Worm (Caenorhabditis elegans): ENCODE results near the gene tba-9.

ce11 chrX:3297812-3298211, 45.2 kb downstream of the tba-9 start:
- TF ChIP-seq zag-1 (tag; optimal IDR thresholded peaks at IDR 0.05) = no peak
- no peak for TF ChIP-seq ztf-11 (tag; optimal IDR thresholded peaks at IDR 0.05)
- TF ChIP-seq nhr-11 (tag; optimal IDR thresholded peaks at IDR 0.05) = no peak
- TF ChIP-seq daf-16 (GFP tag; optimal IDR thresholded peaks at IDR 0.05) = no peak
- peak; percentile 73 for TF ChIP-seq daf-16 (tag; optimal IDR thresholded peaks at IDR 0.05)
- TF ChIP-seq skn-1 (tag; optimal IDR thresholded peaks at IDR 0.05) = no peak
- TF ChIP-seq Y5F2A.4 (GFP tag; optimal IDR thresholded peaks at IDR 0.05) = no peak
- TF ChIP-seq mxl-2 (GFP tag; conservative IDR thresholded peaks at IDR 0.05) = no peak
- no peak for TF ChIP-seq nhr-41 (GFP tag; IDR thresholded peaks at IDR 0.05)
- TF ChIP-seq snpc-4 (tag; optimal IDR thresholded peaks at IDR 0.05) = no peak
- TF ChIP-seq ceh-82 (tag; optimal IDR thresholded peaks at IDR 0.05) = no peak
- TF ChIP-seq nhr-10 (tag; optimal IDR thresholded peaks at IDR 0.05) = no peak
- TF ChIP-seq nhr-76 (tag; optimal IDR thresholded peaks at IDR 0.05) = no peak

Measured in whole organism, L4 larva.